Worm (Caenorhabditis elegans) whole organism, early embryonic: ENCODE data around the gene srj-45.

Source experiments
- B0310.2 ChIP-seq: sonication (generic microtip); optimal IDR thresholded peaks from 2 replicates; lab custom pipeline; 2016; ENCODE audit warnings: mild to moderate bottlenecking, missing genetic modification characterization, missing compliant biosample characterization
- F13C5.2 ChIP-seq: sonication (generic microtip); optimal IDR thresholded peaks from 2 replicates; lab custom pipeline; 2017; ENCODE audit warnings: mild to moderate bottlenecking, missing genetic modification characterization, inconsistent platforms, missing compliant biosample characterization
- aly-1 ChIP-seq: sonication (generic microtip); optimal IDR thresholded peaks from 2 replicates; lab custom pipeline; 2016; ENCODE audit warnings: missing genetic modification characterization, missing compliant biosample characterization
- ama-1 ChIP-seq: fragments of 150-350 bp; optimal IDR thresholded peaks from 2 replicates; lab custom pipeline; 2014
- ceh-13 ChIP-seq: fragments of 200-800 bp; sonication (Bioruptor generic); optimal IDR thresholded peaks from 2 replicates; lab custom pipeline; 2018; ENCODE audit warnings: mild to moderate bottlenecking, missing genetic modification characterization, missing compliant biosample characterization
- ceh-36 ChIP-seq: sonication (generic microtip); optimal IDR thresholded peaks from 2 replicates; lab custom pipeline; 2016; ENCODE audit warnings: missing genetic modification characterization, inconsistent platforms, missing compliant biosample characterization
- ets-7 ChIP-seq: sonication (generic microtip); optimal IDR thresholded peaks from 2 replicates; lab custom pipeline; 2016; ENCODE audit warnings: missing genotype, missing genetic modification characterization, missing compliant biosample characterization
- flt-1 ChIP-seq: fragments of 200-800 bp; sonication (Bioruptor generic); IDR thresholded peaks from 2 replicates; pipeline ENCODE4 v1.3.6; 2022; ENCODE audit warnings: missing genetic modification characterization, missing compliant biosample characterization
- hmbx-1 ChIP-seq: sonication (generic microtip); optimal IDR thresholded peaks from 2 replicates; lab custom pipeline; 2016; ENCODE audit warnings: mild to moderate bottlenecking, missing genetic modification characterization, missing compliant biosample characterization
- hmg-4 ChIP-seq: fragments of 200-800 bp; sonication (Bioruptor generic); optimal IDR thresholded peaks from 2 replicates; lab custom pipeline; 2018; ENCODE audit warnings: mild to moderate bottlenecking, missing genetic modification characterization, missing compliant biosample characterization
- hnd-1 ChIP-seq: sonication (generic microtip); optimal IDR thresholded peaks from 2 replicates; lab custom pipeline; 2016; ENCODE audit warnings: missing genetic modification characterization, missing compliant biosample characterization
- pes-1 ChIP-seq: fragments of 200-800 bp; sonication (Bioruptor generic); IDR thresholded peaks from 2 replicates; pipeline ENCODE4 v1.3.6; 2022; ENCODE audit warnings: missing genetic modification reagents, missing genetic modification characterization, missing compliant biosample characterization
- scrt-1 ChIP-seq: fragments of 200-800 bp; sonication (Bioruptor generic); IDR thresholded peaks from 2 replicates; pipeline ENCODE4 v1.3.6; 2022; ENCODE audit warnings: missing genetic modification characterization, missing compliant biosample characterization
- sea-1 ChIP-seq: fragments of 200-800 bp; sonication (Bioruptor generic); conservative IDR thresholded peaks from 2 replicates; pipeline ENCODE4 v1.3.6; 2022; ENCODE audit warnings: missing genetic modification characterization, missing compliant biosample characterization
- tbx-11 ChIP-seq: fragments of 200-800 bp; sonication (Bioruptor generic); IDR thresholded peaks from 2 replicates; pipeline ENCODE4 v1.3.6; 2022; ENCODE audit warnings: missing genetic modification characterization, missing compliant biosample characterization
- tbx-37 ChIP-seq: fragments of 200-800 bp; sonication (Bioruptor generic); conservative IDR thresholded peaks from 2 replicates; pipeline ENCODE4 v1.3.6; 2022; ENCODE audit warnings: missing genetic modification reagents, missing genetic modification characterization, missing compliant biosample characterization
- tra-4 ChIP-seq: sonication (generic microtip); optimal IDR thresholded peaks from 2 replicates; lab custom pipeline; 2017; ENCODE audit warnings: missing genetic modification characterization, missing compliant biosample characterization

srj-45 gene

ce11 chrV:2879801-2880200 lies 43.4 kb upstream of the srj-45 start, which contains the start of gene str-39:
str-39 (minus strand) TSS chrV:2879901.
- TF ChIP-seq tra-4 (tag; lab: Kevin White, UChicago), result no peak
- no peak for TF ChIP-seq scrt-1 (GFP tag; lab: Robert Waterston, UW)
- no peak for TF ChIP-seq flt-1 (GFP tag; lab: Robert Waterston, UW)

- TF ChIP-seq flt-1 (GFP tag; lab: Robert Waterston, UW) (no peak), hnd-1 (tag; lab: Kevin White, UChicago) (no peak), tra-4 (tag; lab: Kevin White, UChicago) (no peak), tbx-11 (GFP tag; lab: Robert Waterston, UW) (no peak), F13C5.2 (tag; lab: Kevin White, UChicago) (no peak), sea-1 (no peak), tbx-37 (no peak), ceh-13 (no peak), ceh-36 (no peak), B0310.2 (tag; lab: Kevin White, UChicago) (no peak), hmbx-1 (tag; lab: Kevin White, UChicago) (no peak), scrt-1 (GFP tag; lab: Robert Waterston, UW) (no peak), aly-1 (tag; lab: Kevin White, UChicago) (no peak), ets-7 (tag; lab: Kevin White, UChicago) (no peak), pes-1 (no peak), ama-1 (no peak), hmg-4 (GFP tag; lab: Kevin White, UChicago) (no peak)
Observed at ce11 chrV:2877509-2877908, 41.1 kb upstream of the srj-45 start, which contains the start of gene F37B4.10. F37B4.10 (minus strand) TSS chrV:2877609.

ce11 chrV:2876188-2876831 lies 39.9 kb upstream of the srj-45 start:
- no peak for TF ChIP-seq scrt-1 (GFP tag; lab: Robert Waterston, UW)
- TF ChIP-seq ama-1, result no peak
- no peak for TF ChIP-seq pes-1
- no peak for TF ChIP-seq aly-1 (tag; lab: Kevin White, UChicago)
- TF ChIP-seq hmg-4 (GFP tag; lab: Kevin White, UChicago), result no peak
- TF ChIP-seq tbx-37, result no peak
- TF ChIP-seq hmbx-1 (tag; lab: Kevin White, UChicago), result no peak
- no peak for TF ChIP-seq sea-1
- TF ChIP-seq tbx-11 (GFP tag; lab: Robert Waterston, UW), result no peak
- TF ChIP-seq F13C5.2 (tag; lab: Kevin White, UChicago), result no peak
- no peak for TF ChIP-seq ceh-36
- no peak for TF ChIP-seq flt-1 (GFP tag; lab: Robert Waterston, UW)
- no peak for TF ChIP-seq tra-4 (tag; lab: Kevin White, UChicago)
- TF ChIP-seq hnd-1 (tag; lab: Kevin White, UChicago), result no peak
- TF ChIP-seq B0310.2 (tag; lab: Kevin White, UChicago), result no peak
- no peak for TF ChIP-seq ets-7 (tag; lab: Kevin White, UChicago)
- TF ChIP-seq ceh-13, result no peak

ce11 chrV:2875422-2875821 lies 39.0 kb upstream of the srj-45 start, which contains the start of gene folt-2:
folt-2 (minus strand) TSS chrV:2875600.
- TF ChIP-seq hnd-1 (tag; lab: Kevin White, UChicago), result no peak
- 0 out of 2 replicates have a peak, but pooled peaks have one; percentile 16 for TF ChIP-seq tbx-11 (GFP tag; lab: Robert Waterston, UW)

- no peak for TF ChIP-seq aly-1 (tag; lab: Kevin White, UChicago)
- TF ChIP-seq tra-4 (tag; lab: Kevin White, UChicago), result no peak
- TF ChIP-seq F13C5.2 (tag; lab: Kevin White, UChicago), result no peak
- TF ChIP-seq ama-1, result no peak
- TF ChIP-seq sea-1, result no peak
- TF ChIP-seq ceh-36, result no peak
- TF ChIP-seq hmg-4 (GFP tag; lab: Kevin White, UChicago), result no peak
- TF ChIP-seq hmbx-1 (tag; lab: Kevin White, UChicago), result no peak
- TF ChIP-seq scrt-1 (GFP tag; lab: Robert Waterston, UW), result no peak
- no peak for TF ChIP-seq ceh-13
- no peak for TF ChIP-seq pes-1
- TF ChIP-seq tbx-37, result no peak
- no peak for TF ChIP-seq tbx-11 (GFP tag; lab: Robert Waterston, UW)
- no peak for TF ChIP-seq ets-7 (tag; lab: Kevin White, UChicago)
- no peak for TF ChIP-seq hnd-1 (tag; lab: Kevin White, UChicago)
- TF ChIP-seq B0310.2 (tag; lab: Kevin White, UChicago), result no peak
Observed at ce11 chrV:2872947-2873346, 36.5 kb upstream of the srj-45 start.

- TF ChIP-seq sea-1, result no peak
- no peak for TF ChIP-seq aly-1 (tag; lab: Kevin White, UChicago)
- TF ChIP-seq ceh-36, result no peak
- no peak for TF ChIP-seq tbx-11 (GFP tag; lab: Robert Waterston, UW)
- no peak for TF ChIP-seq hmbx-1 (tag; lab: Kevin White, UChicago)
- no peak for TF ChIP-seq ama-1
Observed at ce11 chrV:2871754-2872504, 35.5 kb upstream of the srj-45 start.

- no peak for TF ChIP-seq tra-4 (tag; lab: Kevin White, UChicago)
- no peak for TF ChIP-seq hmg-4 (GFP tag; lab: Kevin White, UChicago)
- TF ChIP-seq F13C5.2 (tag; lab: Kevin White, UChicago), result no peak
- TF ChIP-seq B0310.2 (tag; lab: Kevin White, UChicago), result no peak
- no peak for TF ChIP-seq tbx-37
- TF ChIP-seq pes-1, result no peak
- TF ChIP-seq aly-1 (tag; lab: Kevin White, UChicago), result no peak
- TF ChIP-seq sea-1, result no peak
- no peak for TF ChIP-seq ceh-13
- no peak for TF ChIP-seq flt-1 (GFP tag; lab: Robert Waterston, UW)
- TF ChIP-seq hnd-1 (tag; lab: Kevin White, UChicago), result no peak
- no peak for TF ChIP-seq ceh-36
- TF ChIP-seq hmbx-1 (tag; lab: Kevin White, UChicago), result no peak
Observed at ce11 chrV:2870127-2870526, 33.7 kb upstream of the srj-45 start, which contains the start of gene srh-243. srh-243 (plus strand) TSS chrV:2870427.
